Fruit fly (Drosophila melanogaster) Kc167 (cell line): ENCODE measurements around the gene CG14829.

Experiments
- h ChIP-seq: fragments of >200 bp; optimal IDR thresholded peaks from 3 replicates; lab custom pipeline; 2018; ENCODE audit warnings: missing external identifiers
- psq ChIP-seq: fragments of >200 bp; optimal IDR thresholded peaks from 2 replicates; lab custom pipeline; 2017; ENCODE audit warnings: missing external identifiers
- ttk ChIP-seq: sonication (Bioruptor generic); optimal IDR thresholded peaks from 2 replicates; lab custom pipeline; 2017; ENCODE audit warnings: missing external identifiers

- TF ChIP-seq psq (no peak), h (lab: Kevin White, UChicago) (no peak), ttk (lab: Kevin White, UChicago) (no peak)
Measured at dm6 chr3L:7250469-7250868, 12.5 kb upstream of the CG14829 start, which contains the start of gene MED4.
